Fruit fly (Drosophila melanogaster): ENCODE data around the gene CG2750.

- TF ChIP-seq seq (GFP tag; IDR thresholded peaks at IDR 0.05): no peak
- TF ChIP-seq CoRest (tag; optimal IDR thresholded peaks at IDR 0.05): no peak
- no peak for TF ChIP-seq CG3163 (GFP tag; optimal IDR thresholded peaks at IDR 0.05)
- no peak for TF ChIP-seq D19B (GFP tag; optimal IDR thresholded peaks at IDR 0.05)
- TF ChIP-seq sqz (GFP tag; optimal IDR thresholded peaks at IDR 0.05): no peak
- TF ChIP-seq Meics (GFP tag; optimal IDR thresholded peaks at IDR 0.05): no peak
- no peak for TF ChIP-seq Awh (GFP tag; IDR thresholded peaks at IDR 0.05)
- TF ChIP-seq CG10321 (GFP tag; IDR thresholded peaks at IDR 0.05): no peak
- TF ChIP-seq E2f1 (GFP tag; IDR thresholded peaks at IDR 0.05): no peak
- TF ChIP-seq Dll (GFP tag; IDR thresholded peaks at IDR 0.05; ENCODE audit: partially characterized antibody): no peak
- no peak for TF ChIP-seq h (optimal IDR thresholded peaks at IDR 0.05)
- no peak for TF ChIP-seq Myb (GFP tag; optimal IDR thresholded peaks at IDR 0.05)
Observed at dm6 chrX:12084406-12084805, 22.6 kb upstream of the CG2750 start.

Measured in whole organism, embryonic.